Worm (Caenorhabditis elegans) whole organism, mixed stage, embryonic: ENCODE measurements around the gene C01G10.6.

Experiments used
- M03D4.4 ChIP-seq: sonication (generic microtip); optimal IDR thresholded peaks from 2 replicates; lab custom pipeline; 2017; ENCODE audit warnings: mild to moderate bottlenecking, missing genetic modification characterization, missing compliant biosample characterization
- bed-3 ChIP-seq: fragments of 200-800 bp; sonication (Bioruptor generic); optimal IDR thresholded peaks from 3 replicates; lab custom pipeline; 2018; ENCODE audit warnings: mild to moderate bottlenecking, missing genetic modification characterization, moderate library complexity, missing compliant biosample characterization
- blmp-1 ChIP-seq: fragments of 150-350 bp; optimal IDR thresholded peaks from 2 replicates; lab custom pipeline; 2014; ENCODE audit warnings: missing biosample characterization, missing genetic modification characterization
- ceh-39 ChIP-seq: fragments of 150-350 bp; optimal IDR thresholded peaks from 2 replicates; lab custom pipeline; 2014; ENCODE audit warnings: missing biosample characterization, missing genetic modification characterization
- ceh-43 ChIP-seq: fragments of 200-800 bp; sonication (Bioruptor generic); optimal IDR thresholded peaks from 2 replicates; lab custom pipeline; 2018; ENCODE audit warnings: mild to moderate bottlenecking, missing genetic modification characterization, moderate library complexity, missing compliant biosample characterization
- ceh-83 ChIP-seq: fragments of 200-800 bp; sonication (Bioruptor generic); optimal IDR thresholded peaks from 2 replicates; lab custom pipeline; 2018; ENCODE audit warnings: mild to moderate bottlenecking, missing genetic modification characterization, missing compliant biosample characterization
- ces-1 ChIP-seq: fragments of 150-350 bp; optimal IDR thresholded peaks from 2 replicates; lab custom pipeline; 2014; ENCODE audit warnings: missing biosample characterization, missing genetic modification reagents, missing genetic modification characterization
- drap-1 ChIP-seq: fragments of 200-800 bp; sonication (Bioruptor generic); optimal IDR thresholded peaks from 3 replicates; lab custom pipeline; 2018; ENCODE audit warnings: mild to moderate bottlenecking, missing genetic modification characterization, missing compliant biosample characterization
- elt-1 ChIP-seq: sonication (generic microtip); optimal IDR thresholded peaks from 2 replicates; lab custom pipeline; 2017; ENCODE audit warnings: missing genetic modification characterization, mild to moderate bottlenecking, missing compliant biosample characterization, antibody characterized with exemption, moderate library complexity, borderline replicate concordance; ENCODE audit not compliant: insufficient read depth
- elt-3 ChIP-seq: fragments of 150-350 bp; optimal IDR thresholded peaks from 2 replicates; lab custom pipeline; 2014; ENCODE audit warnings: missing biosample characterization, missing genetic modification characterization
- flh-1 ChIP-seq: fragments of 200-800 bp; sonication (Bioruptor generic); optimal IDR thresholded peaks from 2 replicates; lab custom pipeline; 2018; ENCODE audit warnings: mild to moderate bottlenecking, missing genetic modification characterization, moderate library complexity, missing compliant biosample characterization
- ham-2 ChIP-seq: fragments of 200-800 bp; sonication (Bioruptor generic); optimal IDR thresholded peaks from 2 replicates; lab custom pipeline; 2018; ENCODE audit warnings: mild to moderate bottlenecking, missing genetic modification characterization, missing compliant biosample characterization
- hlh-1 ChIP-seq: fragments of 150-350 bp; optimal IDR thresholded peaks from 2 replicates; lab custom pipeline; 2014; ENCODE audit warnings: missing biosample characterization, missing genetic modification reagents, missing genetic modification characterization
- lin-13 ChIP-seq: fragments of 150-350 bp; optimal IDR thresholded peaks from 2 replicates; lab custom pipeline; 2014; ENCODE audit warnings: missing biosample characterization, missing genetic modification characterization
- lin-32 ChIP-seq: fragments of 200-800 bp; sonication (Bioruptor generic); optimal IDR thresholded peaks from 2 replicates; lab custom pipeline; 2018; ENCODE audit warnings: mild to moderate bottlenecking, missing genetic modification characterization, missing compliant biosample characterization
- lsy-2 ChIP-seq: fragments of 150-350 bp; optimal IDR thresholded peaks from 2 replicates; lab custom pipeline; 2014; ENCODE audit warnings: missing biosample characterization, missing genetic modification characterization
- mep-1 ChIP-seq: fragments of 150-350 bp; optimal IDR thresholded peaks from 2 replicates; lab custom pipeline; 2017; ENCODE audit warnings: missing biosample characterization, missing genetic modification reagents, missing genetic modification characterization, inconsistent platforms
- mls-2 ChIP-seq: sonication (generic microtip); optimal IDR thresholded peaks from 2 replicates; lab custom pipeline; 2016; ENCODE audit warnings: mild to moderate bottlenecking, missing genetic modification characterization, moderate library complexity, missing compliant biosample characterization
- nhr-12 ChIP-seq: fragments of 150-350 bp; optimal IDR thresholded peaks from 2 replicates; lab custom pipeline; 2014; ENCODE audit warnings: missing biosample characterization, missing genetic modification characterization
- nhr-2 ChIP-seq: fragments of 150-350 bp; optimal IDR thresholded peaks from 2 replicates; lab custom pipeline; 2014; ENCODE audit warnings: missing biosample characterization, missing genetic modification characterization
- nhr-237 ChIP-seq: fragments of 150-350 bp; optimal IDR thresholded peaks from 2 replicates; lab custom pipeline; 2014; ENCODE audit warnings: missing biosample characterization, missing genetic modification characterization
- nhr-28 ChIP-seq: fragments of 150-350 bp; optimal IDR thresholded peaks from 2 replicates; lab custom pipeline; 2014; ENCODE audit warnings: missing biosample characterization, missing genetic modification characterization
- nhr-76 ChIP-seq: sonication (generic microtip); optimal IDR thresholded peaks from 2 replicates; lab custom pipeline; 2017; ENCODE audit warnings: missing biosample characterization, missing genetic modification characterization
- pha-4 ChIP-seq: fragments of 150-350 bp; optimal IDR thresholded peaks from 2 replicates; lab custom pipeline; 2018; ENCODE audit warnings: missing biosample characterization, missing genetic modification reagents, missing genetic modification characterization
- sem-2 ChIP-seq: fragments of 200-800 bp; sonication (Bioruptor generic); optimal IDR thresholded peaks from 2 replicates; lab custom pipeline; 2018; ENCODE audit warnings: mild to moderate bottlenecking, missing genetic modification characterization, missing compliant biosample characterization
- sptf-1 ChIP-seq: sonication (generic microtip); optimal IDR thresholded peaks from 2 replicates; lab custom pipeline; 2017; ENCODE audit warnings: mild to moderate bottlenecking, missing genetic modification characterization, moderate library complexity, missing compliant biosample characterization
- tbx-8 ChIP-seq: fragments of 200-800 bp; sonication (Bioruptor generic); optimal IDR thresholded peaks from 2 replicates; lab custom pipeline; 2018; ENCODE audit warnings: mild to moderate bottlenecking, missing genetic modification characterization, moderate library complexity, missing compliant biosample characterization
- unc-120 ChIP-seq: sonication (generic microtip); optimal IDR thresholded peaks from 2 replicates; lab custom pipeline; 2017; ENCODE audit warnings: missing genetic modification characterization, missing compliant biosample characterization; ENCODE audit not compliant: poor library complexity, severe bottlenecking
- unc-39 ChIP-seq: fragments of 150-350 bp; optimal IDR thresholded peaks from 2 replicates; lab custom pipeline; 2014; ENCODE audit warnings: missing biosample characterization, missing genetic modification characterization
- unc-62 ChIP-seq: fragments of 150-350 bp; optimal IDR thresholded peaks from 2 replicates; lab custom pipeline; 2014; ENCODE audit warnings: missing biosample characterization, missing genetic modification reagents, missing genetic modification characterization
- zip-8 ChIP-seq: fragments of 150-350 bp; optimal IDR thresholded peaks from 2 replicates; lab custom pipeline; 2014; ENCODE audit warnings: missing biosample characterization, missing genetic modification characterization
- ztf-11 ChIP-seq: fragments of 150-350 bp; optimal IDR thresholded peaks from 2 replicates; lab custom pipeline; 2014; ENCODE audit warnings: missing biosample characterization, missing genetic modification characterization

C01G10.6 gene

ce11 chrV:15055873-15056272 lies 31.6 kb upstream of the C01G10.6 start, which contains the start of gene C25D7.16:
C25D7.16 (plus strand) TSS chrV:15056173.
- TF ChIP-seq nhr-12 (tag; lab: Kevin White, UChicago) = no peak
- TF ChIP-seq ceh-43 (GFP tag; lab: Kevin White, UChicago) = no peak
- no peak for TF ChIP-seq nhr-2 (tag; lab: Kevin White, UChicago)
- TF ChIP-seq lsy-2 (tag; lab: Kevin White, UChicago) = no peak
- TF ChIP-seq, all 35 proteins: peak for 0

ce11 chrV:15056346-15056839 lies 31.1 kb upstream of the C01G10.6 start:
- no peak for TF ChIP-seq mls-2 (tag; lab: Kevin White, UChicago)
- TF ChIP-seq sptf-1 (tag; lab: Kevin White, UChicago) = no peak
- no peak for TF ChIP-seq blmp-1 (tag; lab: Kevin White, UChicago)
- TF ChIP-seq M03D4.4 = no peak
- TF ChIP-seq ztf-11 (tag; lab: Kevin White, UChicago) = no peak
- TF ChIP-seq nhr-2 (tag; lab: Kevin White, UChicago) = no peak
- TF ChIP-seq ceh-39 (tag; lab: Kevin White, UChicago) = no peak
- TF ChIP-seq ceh-43 (GFP tag; lab: Kevin White, UChicago) = no peak

- TF ChIP-seq mep-1 = no peak
- TF ChIP-seq ztf-11 (tag; lab: Kevin White, UChicago) = no peak
- no peak for TF ChIP-seq unc-39 (tag; lab: Kevin White, UChicago)
- TF ChIP-seq zip-8 (tag; lab: Kevin White, UChicago) = no peak
- no peak for TF ChIP-seq hlh-1
- no peak for TF ChIP-seq unc-62
- TF ChIP-seq nhr-237 (tag; lab: Kevin White, UChicago) = no peak
- TF ChIP-seq drap-1 (GFP tag; lab: Kevin White, UChicago) = no peak
- no peak for TF ChIP-seq nhr-76 (tag; lab: Kevin White, UChicago)
- TF ChIP-seq blmp-1 (tag; lab: Kevin White, UChicago) = no peak
- TF ChIP-seq lsy-2 (tag; lab: Kevin White, UChicago) = no peak
- no peak for TF ChIP-seq M03D4.4
- no peak for TF ChIP-seq elt-1
- TF ChIP-seq flh-1 (GFP tag; lab: Kevin White, UChicago) = no peak
- TF ChIP-seq ces-1 (GFP tag; lab: Kevin White, UChicago) = no peak
- TF ChIP-seq, all 35 proteins: peak for 0
Measured at ce11 chrV:15057724-15058123, 29.7 kb upstream of the C01G10.6 start.

- no peak for TF ChIP-seq ceh-43 (GFP tag; lab: Kevin White, UChicago)
- no peak for TF ChIP-seq ham-2 (GFP tag; lab: Kevin White, UChicago)
- no peak for TF ChIP-seq unc-39 (tag; lab: Kevin White, UChicago)
- TF ChIP-seq unc-62 = no peak
- no peak for TF ChIP-seq nhr-76 (tag; lab: Kevin White, UChicago)
- TF ChIP-seq ceh-39 (tag; lab: Kevin White, UChicago) = no peak
- no peak for TF ChIP-seq nhr-28 (tag; lab: Kevin White, UChicago)
- TF ChIP-seq tbx-8 = no peak
- no peak for TF ChIP-seq ces-1 (GFP tag; lab: Kevin White, UChicago)
- no peak for TF ChIP-seq mep-1
- TF ChIP-seq pha-4 (tag; lab: Kevin White, UChicago) = no peak
- TF ChIP-seq elt-1 = no peak
- TF ChIP-seq M03D4.4 = no peak
- no peak for TF ChIP-seq lsy-2 (tag; lab: Kevin White, UChicago)
- TF ChIP-seq sptf-1 (tag; lab: Kevin White, UChicago) = no peak
- no peak for TF ChIP-seq lin-13 (tag; lab: Kevin White, UChicago)
- no peak for TF ChIP-seq lin-32 (GFP tag; lab: Kevin White, UChicago)
- no peak for TF ChIP-seq nhr-237 (tag; lab: Kevin White, UChicago)
- TF ChIP-seq, all 35 proteins: peak for 0
Measured at ce11 chrV:15058423-15058822, 29.0 kb upstream of the C01G10.6 start.

ce11 chrV:15058965-15059364 lies 28.5 kb upstream of the C01G10.6 start:
- TF ChIP-seq nhr-28 (tag; lab: Kevin White, UChicago) (no peak), drap-1 (GFP tag; lab: Kevin White, UChicago) (no peak)
- TF ChIP-seq, all 35 proteins: peak for 0

ce11 chrV:15059534-15059933 lies 27.9 kb upstream of the C01G10.6 start, which contains the start of the genes mcm-3 and C25D7.15:
mcm-3 (minus strand) TSS chrV:15059599.
C25D7.15 (plus strand) TSS chrV:15059808.
- TF ChIP-seq unc-62 = no peak
- TF ChIP-seq bed-3 (GFP tag; lab: Kevin White, UChicago) = no peak
- no peak for TF ChIP-seq elt-1
- no peak for TF ChIP-seq sem-2 (GFP tag; lab: Kevin White, UChicago)
- TF ChIP-seq ceh-83 (GFP tag; lab: Kevin White, UChicago) = no peak
- TF ChIP-seq hlh-1 = no peak
- TF ChIP-seq flh-1 (GFP tag; lab: Kevin White, UChicago) = no peak
- TF ChIP-seq nhr-2 (tag; lab: Kevin White, UChicago) = no peak
- peak; percentile 12 for TF ChIP-seq lsy-2 (tag; lab: Kevin White, UChicago)
- TF ChIP-seq nhr-76 (tag; lab: Kevin White, UChicago) = no peak
- TF ChIP-seq unc-120 (tag; lab: Kevin White, UChicago) = no peak
- TF ChIP-seq nhr-12 (tag; lab: Kevin White, UChicago) = no peak
- TF ChIP-seq mep-1 = no peak
- peak; percentile 11 for TF ChIP-seq ces-1 (GFP tag; lab: Kevin White, UChicago)
- TF ChIP-seq sptf-1 (tag; lab: Kevin White, UChicago) = no peak
- peak; percentile 44 for TF ChIP-seq zip-8 (tag; lab: Kevin White, UChicago)
- TF ChIP-seq elt-3 (tag; lab: Kevin White, UChicago) = no peak
- TF ChIP-seq lin-32 (GFP tag; lab: Kevin White, UChicago) = no peak
- no peak for TF ChIP-seq tbx-8
- no peak for TF ChIP-seq ceh-39 (tag; lab: Kevin White, UChicago)
- no peak for TF ChIP-seq ztf-11 (tag; lab: Kevin White, UChicago)
- TF ChIP-seq nhr-28 (tag; lab: Kevin White, UChicago) = no peak
- TF ChIP-seq lin-13 (tag; lab: Kevin White, UChicago) = no peak
- TF ChIP-seq blmp-1 (tag; lab: Kevin White, UChicago) = no peak
